Fruit fly (Drosophila melanogaster) whole organism: ENCODE results near the gene CG31041.

Experiments
- CG8478 ChIP-seq: fragments of >200 bp; optimal IDR thresholded peaks from 2 replicates; lab custom pipeline; 2018; ENCODE audit warnings: inconsistent platforms
- Dll ChIP-seq: fragments of >200 bp; optimal IDR thresholded peaks from 2 replicates; lab custom pipeline; 2017
- EcR ChIP-seq, 2 experiments: fragments of >200 bp; optimal IDR thresholded peaks; 2 replicates each; lab custom pipeline; 2017; ENCODE audit warnings: missing biosample characterization in 2 of 2, missing genetic modification characterization in 2 of 2, missing genetic modification reagents in 2 of 2
- pan ChIP-seq: fragments of >200 bp; optimal IDR thresholded peaks from 2 replicates; lab custom pipeline; 2017
- psq ChIP-seq: fragments of >200 bp; optimal IDR thresholded peaks from 2 replicates; lab custom pipeline; 2017
- usp ChIP-seq: fragments of >200 bp; optimal IDR thresholded peaks from 2 replicates; lab custom pipeline; 2017; ENCODE audit warnings: missing biosample characterization, missing genetic modification characterization, mixed read lengths

Gene CG31041

dm6 chr3R:29565744-29566143 is 25.0 kb downstream of the CG31041 start:
- no peak for TF ChIP-seq psq (lab: Kevin White, UChicago)
- no peak for TF ChIP-seq usp (GFP tag; lab: Kevin White, UChicago)
- TF ChIP-seq CG8478 (lab: Kevin White, UChicago): no peak
- no peak for TF ChIP-seq Dll (lab: Kevin White, UChicago)
- no peak for TF ChIP-seq EcR (GFP tag; optimal IDR thresholded peaks at IDR 0.05; lab: Kevin White, UChicago)
- TF ChIP-seq pan: no peak

DNA sequence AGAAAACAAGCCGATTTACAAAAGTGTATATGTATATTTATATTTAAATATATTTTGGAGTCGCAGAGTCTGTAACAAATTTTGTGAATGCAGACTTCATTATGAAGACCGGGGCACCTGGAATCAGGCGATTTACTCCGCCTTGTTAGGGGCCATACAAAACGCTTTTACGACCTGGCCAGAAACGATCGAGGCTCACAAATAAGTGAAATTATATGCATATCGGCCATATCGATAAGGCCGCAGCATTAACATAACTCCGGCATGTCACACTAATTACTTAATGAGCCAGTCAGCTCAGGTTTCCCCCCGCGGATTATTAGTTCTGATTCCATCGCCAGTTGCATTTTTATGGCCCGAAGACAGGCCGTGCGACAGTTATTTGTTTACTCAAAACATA is 28.1 kb downstream of the CG31041 start:
- TF ChIP-seq CG8478 (lab: Kevin White, UChicago) (no peak), pan (no peak), usp (GFP tag; lab: Kevin White, UChicago) (no peak), EcR (GFP tag; optimal IDR thresholded peaks at IDR 0.05; lab: Kevin White, UChicago) (no peak), Dll (lab: Kevin White, UChicago) (no peak), psq (lab: Kevin White, UChicago) (no peak)

- TF ChIP-seq EcR (GFP tag; optimal IDR thresholded peaks at IDR 0.05; lab: Kevin White, UChicago): no peak
- TF ChIP-seq Dll (lab: Kevin White, UChicago): no peak
- no peak for TF ChIP-seq CG8478 (lab: Kevin White, UChicago)
- no peak for TF ChIP-seq psq (lab: Kevin White, UChicago)
- TF ChIP-seq pan: no peak
- TF ChIP-seq usp (GFP tag; lab: Kevin White, UChicago): no peak
Measured at dm6 chr3R:29560418-29560817, 30.3 kb downstream of the CG31041 start.

dm6 chr3R:29559444-29559976 is 31.2 kb downstream of the CG31041 start:
- TF ChIP-seq CG8478 (lab: Kevin White, UChicago) (no peak), usp (GFP tag; lab: Kevin White, UChicago) (no peak), EcR (GFP tag; optimal IDR thresholded peaks at IDR 0.05; lab: Kevin White, UChicago) (no peak), pan (no peak), psq (lab: Kevin White, UChicago) (no peak), Dll (lab: Kevin White, UChicago) (no peak)

DNA sequence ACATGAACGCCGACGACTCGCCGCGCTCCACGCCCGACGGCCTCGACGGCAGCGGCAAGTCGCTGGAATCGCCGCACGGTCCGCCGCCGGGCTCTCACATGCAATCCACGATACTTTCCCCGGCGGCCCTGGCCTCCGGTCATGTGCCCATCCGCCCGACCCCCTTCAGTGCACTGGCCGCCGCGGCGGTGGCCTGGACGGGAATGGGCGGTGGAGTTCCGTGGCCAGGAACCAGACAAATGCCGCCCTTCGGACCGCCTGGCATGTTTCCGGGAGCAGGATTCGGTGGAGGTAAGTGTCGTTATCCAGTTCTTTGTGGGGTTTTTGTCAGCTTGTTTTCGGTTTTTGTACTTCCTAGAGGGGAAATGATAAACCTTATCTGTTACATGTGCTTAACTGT is 33.2 kb downstream of the CG31041 start:
- TF ChIP-seq usp (GFP tag; lab: Kevin White, UChicago) (no peak), CG8478 (lab: Kevin White, UChicago) (no peak), EcR (GFP tag; optimal IDR thresholded peaks at IDR 0.05; lab: Kevin White, UChicago) (no peak), psq (lab: Kevin White, UChicago) (no peak), Dll (lab: Kevin White, UChicago) (no peak), pan (no peak)

DNA sequence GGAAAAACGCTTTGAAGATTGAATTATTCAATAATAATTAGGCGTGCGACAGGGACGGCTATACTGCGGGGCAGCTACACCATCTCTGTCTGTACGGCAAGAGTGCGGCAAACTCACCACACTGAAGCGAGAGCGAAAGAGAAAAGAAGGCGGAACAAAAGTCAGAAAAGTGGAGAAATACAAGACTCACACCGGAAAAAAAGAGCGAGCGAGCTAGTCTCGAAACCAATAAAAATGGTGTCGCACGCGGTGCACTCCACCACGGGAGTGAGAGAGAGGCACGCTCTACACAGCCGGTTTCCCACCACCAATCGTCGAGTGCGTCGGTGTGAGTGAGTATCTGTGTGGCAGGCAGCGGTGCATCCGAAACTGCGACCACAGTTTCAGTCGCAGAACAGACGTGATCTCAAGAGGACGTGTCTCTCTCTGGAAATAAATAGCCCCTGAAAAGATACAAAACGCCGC is 34.7 kb downstream of the CG31041 start, which contains the start of gene Dr:
Gene Dr (plus strand): TSS at position 384 of the 465 bp plus-strand sequence.
- TF ChIP-seq usp (GFP tag; lab: Kevin White, UChicago): no peak
- TF ChIP-seq EcR (GFP tag; optimal IDR thresholded peaks at IDR 0.05; lab: Kevin White, UChicago): no peak
- peak; percentile 98 for TF ChIP-seq CG8478 (lab: Kevin White, UChicago)
- TF ChIP-seq Dll (lab: Kevin White, UChicago): peak; percentile 54
- no peak for TF ChIP-seq pan

DNA sequence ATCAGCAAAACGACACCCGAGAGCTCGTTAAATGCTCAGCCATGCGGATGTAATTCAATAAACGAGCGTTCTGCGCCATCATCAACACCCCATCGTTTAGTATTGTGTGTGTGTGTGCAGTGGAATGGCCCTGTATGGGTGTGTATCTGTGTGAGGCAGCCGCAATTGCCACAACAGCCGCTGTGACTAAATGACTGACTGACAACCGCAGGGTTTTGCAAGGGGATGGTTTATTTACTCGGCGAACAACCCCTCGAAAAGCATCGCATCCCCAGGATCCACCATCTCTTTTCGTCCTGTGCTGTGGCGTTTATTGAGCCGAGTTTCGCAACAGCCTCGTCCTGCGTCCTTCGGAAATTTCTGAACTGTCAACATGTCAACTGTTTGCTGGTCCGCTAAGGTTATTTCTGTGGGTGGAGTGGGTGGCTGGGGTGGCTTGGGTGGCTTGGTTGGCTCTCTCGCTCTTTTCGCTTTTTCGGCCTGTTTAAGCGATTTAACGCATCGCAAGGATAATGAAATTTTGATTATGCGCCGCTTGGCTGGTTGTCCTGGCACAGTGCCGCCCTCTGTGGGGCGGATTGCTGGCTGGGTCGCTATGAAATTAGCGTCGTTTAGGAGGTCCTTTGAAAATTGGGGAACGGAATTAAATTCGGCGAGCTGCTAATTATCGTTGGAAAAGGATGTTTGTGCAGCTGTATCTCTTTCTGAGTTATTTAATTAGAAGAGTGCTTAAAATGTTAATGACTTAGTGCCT is 37.7 kb downstream of the CG31041 start:
- no peak for TF ChIP-seq psq (lab: Kevin White, UChicago)
- no peak for TF ChIP-seq pan
- TF ChIP-seq CG8478 (lab: Kevin White, UChicago): no peak
- TF ChIP-seq EcR (GFP tag; optimal IDR thresholded peaks at IDR 0.05; lab: Kevin White, UChicago): no peak
- TF ChIP-seq usp (GFP tag; lab: Kevin White, UChicago): no peak
- TF ChIP-seq Dll (lab: Kevin White, UChicago): no peak

dm6 chr3R:29550735-29551134 is 40.0 kb downstream of the CG31041 start:
- TF ChIP-seq usp (GFP tag; lab: Kevin White, UChicago) (no peak), CG8478 (lab: Kevin White, UChicago) (no peak), EcR (GFP tag; optimal IDR thresholded peaks at IDR 0.05; lab: Kevin White, UChicago) (no peak), Dll (lab: Kevin White, UChicago) (no peak), pan (no peak), psq (lab: Kevin White, UChicago) (no peak)

DNA sequence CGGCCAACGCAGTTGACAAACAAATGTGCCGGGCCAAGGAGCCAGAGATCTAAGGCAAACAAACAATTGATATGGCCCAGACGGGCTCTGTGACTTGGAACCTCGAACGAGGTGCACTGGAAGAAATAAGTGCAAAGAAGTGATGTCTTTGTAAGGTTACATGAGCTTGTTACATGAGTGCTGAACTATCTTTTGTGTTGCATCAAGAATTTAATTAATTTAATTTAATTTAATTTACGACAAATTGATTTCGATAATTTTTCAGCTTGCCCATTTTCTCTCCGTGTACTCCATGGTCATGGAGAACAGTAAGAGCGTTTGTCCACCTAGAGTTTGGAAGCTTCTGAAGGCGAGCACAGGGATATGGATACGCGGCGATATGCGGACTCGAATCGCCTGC is 40.8 kb downstream of the CG31041 start:
- no peak for TF ChIP-seq Dll (lab: Kevin White, UChicago)
- TF ChIP-seq CG8478 (lab: Kevin White, UChicago): no peak
- no peak for TF ChIP-seq usp (GFP tag; lab: Kevin White, UChicago)
- no peak for TF ChIP-seq psq (lab: Kevin White, UChicago)
- no peak for TF ChIP-seq EcR (GFP tag; optimal IDR thresholded peaks at IDR 0.05; lab: Kevin White, UChicago)
- no peak for TF ChIP-seq pan

DNA sequence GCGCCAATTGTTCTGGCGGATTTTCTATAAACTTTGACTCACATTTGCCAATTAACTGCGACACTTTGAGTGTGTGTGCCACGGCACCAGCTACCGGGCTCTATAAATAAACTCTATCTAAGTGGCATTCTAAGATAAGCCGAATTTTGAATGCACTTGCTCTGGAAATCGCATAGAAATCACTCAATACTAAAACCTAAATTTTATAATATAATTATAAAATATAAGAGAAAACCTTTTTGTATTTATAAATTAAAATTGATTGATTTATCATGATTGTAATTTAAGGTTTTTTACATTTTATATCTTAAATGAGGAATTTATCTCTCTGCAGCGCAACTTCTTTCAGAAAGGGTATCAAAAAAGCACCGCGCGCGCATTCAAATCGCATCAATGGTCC is 41.5 kb downstream of the CG31041 start:
- no peak for TF ChIP-seq usp (GFP tag; lab: Kevin White, UChicago)
- TF ChIP-seq Dll (lab: Kevin White, UChicago): no peak
- TF ChIP-seq psq (lab: Kevin White, UChicago): no peak
- no peak for TF ChIP-seq pan
- TF ChIP-seq CG8478 (lab: Kevin White, UChicago): no peak
- TF ChIP-seq EcR (GFP tag; optimal IDR thresholded peaks at IDR 0.05; lab: Kevin White, UChicago): no peak

DNA sequence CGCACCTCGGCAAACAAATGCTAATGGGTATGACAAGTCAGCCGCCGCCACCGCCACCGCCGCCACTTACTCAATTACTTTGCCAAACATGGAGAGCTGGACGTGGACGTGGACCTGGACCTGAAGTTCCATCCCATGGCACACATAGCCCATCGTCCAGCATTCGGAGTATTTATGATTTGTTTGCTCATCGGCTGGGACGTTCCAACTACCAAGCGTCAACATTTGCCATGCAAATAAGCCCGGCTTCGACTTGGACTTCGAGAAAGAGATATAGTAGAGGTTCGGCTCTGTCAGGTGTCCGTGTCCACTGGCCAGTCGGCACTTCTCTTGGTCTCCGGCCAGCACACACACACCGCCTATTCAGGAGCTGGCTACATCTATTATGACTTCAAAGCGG is 42.0 kb downstream of the CG31041 start:
- TF ChIP-seq usp (GFP tag; lab: Kevin White, UChicago) (no peak), psq (lab: Kevin White, UChicago) (no peak), CG8478 (lab: Kevin White, UChicago) (no peak), EcR (GFP tag; optimal IDR thresholded peaks at IDR 0.05; lab: Kevin White, UChicago) (no peak), Dll (lab: Kevin White, UChicago) (no peak), pan (no peak)
